Fruit fly (Drosophila melanogaster) whole organism, embryonic: ENCODE measurements around the gene CG43935.

Experiments used
- Aef1 ChIP-seq: fragments of 200-800 bp; sonication (Bioruptor generic); IDR thresholded peaks from 3 replicates; pipeline ENCODE4 v1.3.6; 2022; ENCODE audit warnings: missing biosample characterization, missing genetic modification characterization
- CG10321 ChIP-seq: fragments of 200-800 bp; sonication (Bioruptor generic); IDR thresholded peaks from 2 replicates; pipeline ENCODE4 v1.3.6; 2022; ENCODE audit warnings: missing biosample characterization, missing genetic modification characterization
- CG12299 ChIP-seq: fragments of 200-800 bp; sonication (Bioruptor generic); optimal IDR thresholded peaks from 2 replicates; lab custom pipeline; 2018; ENCODE audit warnings: missing biosample characterization, mild to moderate bottlenecking, missing genetic modification characterization
- CG14667 ChIP-seq: fragments of 200-800 bp; sonication (Bioruptor generic); IDR thresholded peaks from 2 replicates; pipeline ENCODE4 v1.3.6; 2022; ENCODE audit warnings: missing biosample characterization, missing genetic modification characterization
- CG14860 ChIP-seq: fragments of 200-800 bp; sonication (Bioruptor generic); IDR thresholded peaks from 3 replicates; pipeline ENCODE4 v1.3.6; 2022; ENCODE audit warnings: missing biosample characterization, missing genetic modification characterization; ENCODE audit not compliant: partially characterized antibody
- CG17361 ChIP-seq: fragments of 200-800 bp; sonication (Bioruptor generic); IDR thresholded peaks from 3 replicates; pipeline ENCODE4 v1.3.6; 2022; ENCODE audit warnings: missing biosample characterization, missing genetic modification characterization
- CG18599 ChIP-seq: fragments of 200-800 bp; sonication (Bioruptor generic); optimal IDR thresholded peaks from 3 replicates; lab custom pipeline; 2017; ENCODE audit warnings: missing biosample characterization, missing genetic modification characterization, mild to moderate bottlenecking, moderate library complexity, missing genetic modification reagents
- CG3838 ChIP-seq: fragments of 200-800 bp; sonication (Bioruptor generic); optimal IDR thresholded peaks from 3 replicates; lab custom pipeline; 2016; ENCODE audit warnings: missing biosample characterization, missing genetic modification characterization
- CG4424 ChIP-seq: fragments of 200-800 bp; sonication (Bioruptor generic); optimal IDR thresholded peaks from 3 replicates; lab custom pipeline; 2016; ENCODE audit warnings: missing biosample characterization, missing genetic modification characterization
- CG6813 ChIP-seq: fragments of 200-800 bp; sonication (Bioruptor generic); optimal IDR thresholded peaks from 2 replicates; lab custom pipeline; 2017; ENCODE audit warnings: missing biosample characterization, missing genetic modification characterization, mild to moderate bottlenecking, moderate library complexity, missing genetic modification reagents
- CG6854 ChIP-seq: fragments of 200-800 bp; sonication (Bioruptor generic); optimal IDR thresholded peaks from 3 replicates; lab custom pipeline; 2017; ENCODE audit warnings: missing biosample characterization, mild to moderate bottlenecking, missing genetic modification characterization
- CG7839 ChIP-seq: fragments of 200-800 bp; sonication (Bioruptor generic); optimal IDR thresholded peaks from 3 replicates; lab custom pipeline; 2018; ENCODE audit warnings: missing biosample characterization, mild to moderate bottlenecking, missing genetic modification characterization, moderate library complexity
- CG8478 ChIP-seq: fragments of >200 bp; optimal IDR thresholded peaks from 2 replicates; lab custom pipeline; 2018
- E2f2 ChIP-seq: fragments of 200-800 bp; sonication (Bioruptor generic); IDR thresholded peaks from 2 replicates; pipeline ENCODE4 v1.3.6; 2022; ENCODE audit warnings: missing biosample characterization, missing genetic modification characterization
- Elba2 ChIP-seq: fragments of 200-800 bp; sonication (Bioruptor generic); optimal IDR thresholded peaks from 3 replicates; lab custom pipeline; 2016; ENCODE audit warnings: missing biosample characterization, missing genetic modification characterization
- Ets97D ChIP-seq: fragments of 200-800 bp; sonication (Bioruptor generic); optimal IDR thresholded peaks from 3 replicates; lab custom pipeline; 2016; ENCODE audit warnings: missing biosample characterization, missing genetic modification characterization
- HLHmδ ChIP-seq: fragments of 200-800 bp; sonication (Bioruptor generic); optimal IDR thresholded peaks from 2 replicates; lab custom pipeline; 2018; ENCODE audit warnings: missing biosample characterization, mild to moderate bottlenecking, missing genetic modification characterization, moderate library complexity
- Hand ChIP-seq: fragments of 200-800 bp; sonication (Bioruptor generic); optimal IDR thresholded peaks from 2 replicates; lab custom pipeline; 2017; ENCODE audit warnings: mild to moderate bottlenecking, missing biosample characterization, missing genetic modification reagents, missing genetic modification characterization
- Hmx ChIP-seq: fragments of 200-800 bp; sonication (Bioruptor generic); optimal IDR thresholded peaks from 2 replicates; lab custom pipeline; 2016; ENCODE audit warnings: missing biosample characterization, missing genetic modification characterization
- Max ChIP-seq: fragments of 200-800 bp; sonication (Bioruptor generic); optimal IDR thresholded peaks from 2 replicates; lab custom pipeline; 2016; ENCODE audit warnings: missing biosample characterization, mild to moderate bottlenecking, missing genetic modification characterization
- Neu2 ChIP-seq: fragments of 200-800 bp; sonication (Bioruptor generic); optimal IDR thresholded peaks from 3 replicates; lab custom pipeline; 2016; ENCODE audit warnings: missing biosample characterization, missing genetic modification characterization, borderline replicate concordance
- Oaz ChIP-seq: fragments of 200-800 bp; sonication (Bioruptor generic); IDR thresholded peaks from 2 replicates; pipeline ENCODE4 v1.3.6; 2022; ENCODE audit warnings: missing biosample characterization, missing genetic modification characterization
- Oli ChIP-seq: fragments of 200-800 bp; sonication (Bioruptor generic); optimal IDR thresholded peaks from 2 replicates; lab custom pipeline; 2018; ENCODE audit warnings: missing biosample characterization, mild to moderate bottlenecking, missing genetic modification characterization, moderate library complexity
- Pdp1 ChIP-seq, 2 experiments: fragments of 200-800 bp; sonication (Bioruptor generic); optimal IDR thresholded peaks; 3 replicates each; lab custom pipeline; 2016; ENCODE audit warnings: missing biosample characterization in 2 of 2, missing genetic modification characterization in 2 of 2, mild to moderate bottlenecking in 1 of 2, moderate library complexity in 1 of 2
- Scr ChIP-seq: fragments of 200-800 bp; sonication (Bioruptor generic); IDR thresholded peaks from 2 replicates; pipeline ENCODE4 v1.3.6; 2022; ENCODE audit warnings: missing biosample characterization, missing genetic modification characterization; ENCODE audit not compliant: partially characterized antibody
- Six4 ChIP-seq: fragments of 200-800 bp; sonication (Bioruptor generic); optimal IDR thresholded peaks from 2 replicates; lab custom pipeline; 2016; ENCODE audit warnings: missing biosample characterization, missing genetic modification characterization
- Sox100B ChIP-seq: fragments of 200-800 bp; sonication (Bioruptor generic); optimal IDR thresholded peaks from 3 replicates; lab custom pipeline; 2018; ENCODE audit warnings: missing biosample characterization, mild to moderate bottlenecking, missing genetic modification characterization
- aop ChIP-seq: fragments of 200-800 bp; sonication (Bioruptor generic); IDR thresholded peaks from 2 replicates; pipeline ENCODE4 v1.3.6; 2022; ENCODE audit warnings: missing biosample characterization, missing genetic modification characterization
- bcd ChIP-seq: fragments of 200-800 bp; sonication (Bioruptor generic); optimal IDR thresholded peaks from 2 replicates; lab custom pipeline; 2017; ENCODE audit warnings: missing biosample characterization, mild to moderate bottlenecking, missing genetic modification characterization
- bsh ChIP-seq, 2 experiments: fragments of 200-800 bp; sonication (Bioruptor generic); optimal IDR thresholded peaks; 2 replicates each; lab custom pipeline; 2017 to 2018; ENCODE audit warnings: mild to moderate bottlenecking in 2 of 2, missing biosample characterization in 2 of 2, missing genetic modification characterization in 2 of 2, moderate library complexity in 1 of 2
- corto ChIP-seq: fragments of 200-800 bp; sonication (Bioruptor generic); optimal IDR thresholded peaks from 2 replicates; lab custom pipeline; 2016; ENCODE audit warnings: missing biosample characterization, mild to moderate bottlenecking, missing genetic modification characterization, moderate library complexity
- crp ChIP-seq, 2 experiments: fragments of 200-800 bp; sonication (Bioruptor generic); optimal IDR thresholded peaks; 2 replicates in 1 of 2; 3 replicates in 1 of 2; lab custom pipeline; 2017; ENCODE audit warnings: missing biosample characterization in 2 of 2, missing genetic modification characterization in 2 of 2, mild to moderate bottlenecking in 1 of 2, moderate library complexity in 1 of 2
- dm ChIP-seq: fragments of 200-800 bp; sonication (Bioruptor generic); optimal IDR thresholded peaks from 3 replicates; lab custom pipeline; 2016; ENCODE audit warnings: missing biosample characterization, missing genetic modification characterization
- dmrt11E ChIP-seq: fragments of 200-800 bp; sonication (Bioruptor generic); optimal IDR thresholded peaks from 3 replicates; lab custom pipeline; 2018; ENCODE audit warnings: missing biosample characterization, mild to moderate bottlenecking, missing genetic modification characterization, moderate library complexity
- fru ChIP-seq: fragments of >200 bp; optimal IDR thresholded peaks from 2 replicates; lab custom pipeline; 2017
- ftz-f1 ChIP-seq: fragments of 200-800 bp; sonication (Bioruptor generic); optimal IDR thresholded peaks from 2 replicates; lab custom pipeline; 2016; ENCODE audit warnings: missing biosample characterization, missing genetic modification characterization
- gcm ChIP-seq: fragments of 200-800 bp; sonication (Bioruptor generic); optimal IDR thresholded peaks from 2 replicates; lab custom pipeline; 2019; ENCODE audit warnings: missing biosample characterization, mild to moderate bottlenecking, missing genetic modification characterization, moderate library complexity
- grau ChIP-seq: fragments of 200-800 bp; optimal IDR thresholded peaks from 3 replicates; lab custom pipeline; 2019; ENCODE audit warnings: missing biosample characterization, mild to moderate bottlenecking, missing genetic modification characterization, moderate library complexity
- hb ChIP-seq: fragments of 200-800 bp; sonication (Bioruptor generic); IDR thresholded peaks from 3 replicates; pipeline ENCODE4 v1.3.6; 2022; ENCODE audit warnings: missing biosample characterization, missing genetic modification characterization; ENCODE audit not compliant: partially characterized antibody
- jigr1 ChIP-seq: fragments of 200-800 bp; sonication (Bioruptor generic); IDR thresholded peaks from 3 replicates; pipeline ENCODE4 v1.3.6; 2022; ENCODE audit warnings: missing biosample characterization, missing genetic modification characterization
- sim ChIP-seq: fragments of 200-800 bp; sonication (Bioruptor generic); IDR thresholded peaks from 2 replicates; pipeline ENCODE4 v1.3.6; 2022; ENCODE audit warnings: missing biosample characterization, missing genetic modification characterization
- sqz ChIP-seq: fragments of 200-800 bp; sonication (Bioruptor generic); optimal IDR thresholded peaks from 3 replicates; lab custom pipeline; 2018; ENCODE audit warnings: missing biosample characterization, mild to moderate bottlenecking, missing genetic modification characterization
- sr ChIP-seq: fragments of 200-800 bp; sonication (Bioruptor generic); IDR thresholded peaks from 3 replicates; pipeline ENCODE4 v1.3.6; 2022; ENCODE audit warnings: missing biosample characterization, missing genetic modification characterization
- trem ChIP-seq: fragments of 200-800 bp; optimal IDR thresholded peaks from 3 replicates; lab custom pipeline; 2019; ENCODE audit warnings: missing biosample characterization, mild to moderate bottlenecking, missing genetic modification characterization, moderate library complexity
- unc-4 ChIP-seq: fragments of 200-800 bp; sonication (Bioruptor generic); IDR thresholded peaks from 2 replicates; pipeline ENCODE4 v1.3.6; 2022; ENCODE audit warnings: missing biosample characterization, missing genetic modification characterization; ENCODE audit not compliant: partially characterized antibody
- wek ChIP-seq: fragments of 200-800 bp; sonication (Bioruptor generic); optimal IDR thresholded peaks from 3 replicates; lab custom pipeline; 2018; ENCODE audit warnings: missing biosample characterization, mild to moderate bottlenecking, missing genetic modification characterization, moderate library complexity
- zen ChIP-seq: fragments of 200-800 bp; sonication (Bioruptor generic); optimal IDR thresholded peaks from 3 replicates; lab custom pipeline; 2018; ENCODE audit warnings: missing biosample characterization, mild to moderate bottlenecking, missing genetic modification characterization, moderate library complexity

CG43935 gene

DNA sequence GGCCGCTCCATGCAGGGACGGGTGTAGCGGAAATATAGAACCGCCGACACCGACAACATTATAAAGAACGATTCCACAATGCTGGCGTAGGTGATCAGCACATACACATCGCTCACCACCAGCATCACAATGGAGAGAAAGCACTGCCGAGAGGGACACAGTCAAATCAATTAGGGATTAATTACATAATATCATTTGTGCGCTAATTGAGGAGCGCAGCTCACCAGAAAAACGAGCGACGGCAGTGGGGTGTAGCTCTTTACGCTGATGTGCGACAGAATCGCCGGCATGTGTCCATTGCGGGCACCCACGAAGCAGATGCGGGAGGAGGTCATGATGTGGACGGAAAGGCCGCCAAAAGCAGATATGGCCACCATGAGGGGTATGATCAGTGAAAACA, 44.2 kb downstream of the CG43935 start:
- peak in 1 of 2 experiments; percentile 51 for TF ChIP-seq Pdp1 (GFP tag; optimal IDR thresholded peaks at IDR 0.05; lab: Kevin White, UChicago)
- peak; percentile 74 for TF ChIP-seq gcm (GFP tag; lab: Kevin White, UChicago)
- no peak for TF ChIP-seq sim (GFP tag; lab: Robert Waterston, UW)
- TF ChIP-seq CG14667 (GFP tag; lab: Robert Waterston, UW), result no peak
- TF ChIP-seq hb, result no peak

DNA sequence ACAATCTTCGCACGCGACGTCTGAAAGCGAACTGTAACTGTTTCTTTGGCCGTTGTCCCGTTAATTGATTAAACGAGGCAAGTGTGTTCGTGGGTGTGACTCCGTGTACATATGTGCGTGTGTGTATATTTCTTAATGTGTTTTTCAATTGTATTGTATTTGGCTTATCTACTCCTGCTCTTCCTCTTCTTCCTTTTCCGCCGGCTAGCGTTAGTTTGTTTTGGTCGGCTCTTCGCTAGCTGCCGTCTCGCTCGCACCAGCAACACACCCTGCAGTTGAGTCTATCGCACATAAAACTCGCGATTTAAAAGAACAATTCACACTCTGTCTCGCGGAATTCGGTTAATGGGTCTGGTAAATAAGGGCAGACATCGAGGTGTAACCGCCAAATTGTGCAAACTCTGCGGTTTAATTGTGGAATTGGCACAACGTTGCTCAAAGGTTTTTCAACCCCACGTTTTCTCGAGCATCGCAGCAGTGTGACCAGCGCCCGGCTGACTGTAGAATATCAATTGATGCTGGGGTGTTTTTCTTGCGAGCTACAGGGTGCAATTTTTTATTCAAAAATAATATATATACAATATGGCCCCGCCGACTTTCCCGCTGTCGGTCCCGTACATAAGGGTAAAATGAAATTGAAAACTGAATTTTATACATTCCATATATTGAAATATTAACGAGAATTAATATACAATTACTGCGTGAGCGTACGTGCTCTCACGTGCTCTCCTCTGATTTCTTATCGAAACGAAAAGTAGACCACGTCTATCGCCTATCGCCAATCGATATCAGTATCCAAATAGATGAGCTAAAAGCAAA, 46.8 kb downstream of the CG43935 start, which contains the start of the genes gb and CG5815:
Gene gb, minus strand, starts transcription at position 487 of the 819 bp plus-strand sequence.
Gene CG5815, plus strand, starts transcription at position 783 of the 819 bp plus-strand sequence.
- TF ChIP-seq sqz (GFP tag; lab: Kevin White, UChicago) (no peak), Oaz (GFP tag; lab: Robert Waterston, UW) (peak; percentile 80), Sox100B (no peak), CG18599 (peak; percentile 94), Scr (GFP tag; lab: Robert Waterston, UW) (peak; percentile 96), bcd (GFP tag; lab: Kevin White, UChicago) (peak; percentile 91), zen (tag; lab: Kevin White, UChicago) (peak; percentile 81), CG8478 (lab: Kevin White, UChicago) (no peak), Neu2 (no peak), Six4 (GFP tag; lab: Kevin White, UChicago) (peak; percentile 89), Hand (GFP tag; lab: Kevin White, UChicago) (peak; percentile 65), fru (lab: Kevin White, UChicago) (no peak), bsh (GFP tag; optimal IDR thresholded peaks at IDR 0.05; lab: Kevin White, UChicago) (peak; percentile 60 to 90), Max (GFP tag; lab: Kevin White, UChicago) (peak; percentile 96), CG6813 (GFP tag; lab: Kevin White, UChicago) (peak; percentile 76), corto (peak; percentile 88), Hmx (GFP tag; lab: Kevin White, UChicago) (peak; percentile 76), HLHmδ (no peak), Elba2 (peak; percentile 66), Aef1 (peak; percentile 91), unc-4 (GFP tag; lab: Robert Waterston, UW) (peak; percentile 95), Ets97D (GFP tag; lab: Kevin White, UChicago) (peak; percentile 78), CG4424 (GFP tag; lab: Kevin White, UChicago) (peak; percentile 93), CG12299 (tag; lab: Kevin White, UChicago) (peak; percentile 88), CG14860 (GFP tag; lab: Robert Waterston, UW) (peak; percentile 97), ftz-f1 (GFP tag; lab: Kevin White, UChicago) (peak; percentile 78), jigr1 (peak; percentile 68; the same call in 1 of the 3 replicates), trem (peak; percentile 87), CG10321 (GFP tag; lab: Robert Waterston, UW) (peak; percentile 65), grau (tag; lab: Kevin White, UChicago) (peak; percentile 91), crp (GFP tag; optimal IDR thresholded peaks at IDR 0.05; lab: Kevin White, UChicago) (peak in 1 of 2 experiments; percentile 66), CG17361 (GFP tag; lab: Robert Waterston, UW) (peak; percentile 94), sr (GFP tag; lab: Robert Waterston, UW) (0 out of 3 replicates have a peak, but pooled peaks have one; percentile 53), E2f2 (peak; percentile 77), CG6854 (GFP tag; lab: Kevin White, UChicago) (peak; percentile 70), aop (GFP tag; lab: Robert Waterston, UW) (0 out of 2 replicates have a peak, but pooled peaks have one; percentile 40), dmrt11E (tag; lab: Kevin White, UChicago) (peak; percentile 87), wek (GFP tag; lab: Kevin White, UChicago) (no peak), CG7839 (tag; lab: Kevin White, UChicago) (peak; percentile 88), CG3838 (GFP tag; lab: Kevin White, UChicago) (peak; percentile 77), dm (GFP tag; lab: Kevin White, UChicago) (peak; percentile 85), Oli (peak; percentile 85)
